Fruit fly (Drosophila melanogaster) whole organism, pupa: ENCODE results near the gene EMC5.
A peak's percentile ranks its signal among the peaks of the same experiment; 100 is the strongest.

Source experiments
- CG10348 ChIP-seq: fragments of 200-800 bp; sonication (Bioruptor generic); IDR thresholded peaks from 2 replicates; pipeline ENCODE4 v1.3.6; 2022; ENCODE audit warnings: missing biosample characterization, missing genetic modification characterization
- CG12605 ChIP-seq: fragments of 200-800 bp; sonication (Bioruptor generic); IDR thresholded peaks from 2 replicates; pipeline ENCODE4 v1.3.6; 2022; ENCODE audit warnings: missing biosample characterization, missing genetic modification characterization
- CG13204 ChIP-seq: fragments of 200-800 bp; sonication (Bioruptor generic); optimal IDR thresholded peaks from 2 replicates; lab custom pipeline; 2018; ENCODE audit warnings: missing biosample characterization, mild to moderate bottlenecking, missing genetic modification characterization, moderate library complexity
- CG14655 ChIP-seq: fragments of 200-800 bp; sonication (Bioruptor generic); optimal IDR thresholded peaks from 3 replicates; lab custom pipeline; 2017; ENCODE audit warnings: mild to moderate bottlenecking, missing biosample characterization, missing genetic modification reagents, missing genetic modification characterization
- CG15710 ChIP-seq: fragments of 200-800 bp; sonication (Bioruptor generic); optimal IDR thresholded peaks from 2 replicates; lab custom pipeline; 2018; ENCODE audit warnings: missing biosample characterization, mild to moderate bottlenecking, missing genetic modification characterization, moderate library complexity
- CG17806 ChIP-seq: fragments of 200-800 bp; sonication (Bioruptor generic); optimal IDR thresholded peaks from 2 replicates; lab custom pipeline; 2018; ENCODE audit warnings: missing biosample characterization, mild to moderate bottlenecking, missing genetic modification characterization, moderate library complexity
- CG32121 ChIP-seq: fragments of 200-800 bp; sonication (Bioruptor generic); IDR thresholded peaks from 2 replicates; pipeline ENCODE4 v1.3.6; 2022; ENCODE audit warnings: missing biosample characterization, missing genetic modification characterization
- CG34367 ChIP-seq: fragments of 200-800 bp; sonication (Bioruptor generic); optimal IDR thresholded peaks from 2 replicates; lab custom pipeline; 2018; ENCODE audit warnings: missing biosample characterization, mild to moderate bottlenecking, missing genetic modification characterization
- CG4496 ChIP-seq: fragments of 200-800 bp; sonication (Bioruptor generic); IDR thresholded peaks from 3 replicates; pipeline ENCODE4 v1.3.6; 2022; ENCODE audit warnings: missing biosample characterization, missing genetic modification characterization
- CG8159 ChIP-seq: fragments of 200-800 bp; sonication (Bioruptor generic); optimal IDR thresholded peaks from 3 replicates; lab custom pipeline; 2018; ENCODE audit warnings: missing biosample characterization, mild to moderate bottlenecking, missing genetic modification characterization, moderate library complexity
- CG8301 ChIP-seq: fragments of 200-800 bp; sonication (Bioruptor generic); optimal IDR thresholded peaks from 2 replicates; lab custom pipeline; 2018; ENCODE audit warnings: missing biosample characterization, mild to moderate bottlenecking, missing genetic modification characterization
- CG9948 ChIP-seq: fragments of 200-800 bp; sonication (Bioruptor generic); optimal IDR thresholded peaks from 2 replicates; lab custom pipeline; 2018; ENCODE audit warnings: missing biosample characterization, mild to moderate bottlenecking, missing genetic modification characterization, moderate library complexity
- D1 ChIP-seq: fragments of 200-800 bp; sonication (Bioruptor generic); optimal IDR thresholded peaks from 2 replicates; lab custom pipeline; 2018; ENCODE audit warnings: missing biosample characterization, mild to moderate bottlenecking, missing genetic modification characterization, moderate library complexity
- EcR ChIP-seq: fragments of 200-800 bp; sonication (Bioruptor generic); optimal IDR thresholded peaks from 3 replicates; lab custom pipeline; 2019; ENCODE audit warnings: missing biosample characterization, missing genetic modification characterization, mild to moderate bottlenecking, moderate library complexity, missing genetic modification reagents
- Ets98B ChIP-seq: fragments of 200-800 bp; sonication (Bioruptor generic); IDR thresholded peaks from 2 replicates; pipeline ENCODE4 v1.3.6; 2022; ENCODE audit warnings: missing biosample characterization, missing genetic modification characterization
- Pif1A ChIP-seq: fragments of 200-800 bp; sonication (Bioruptor generic); optimal IDR thresholded peaks from 3 replicates; lab custom pipeline; 2016; ENCODE audit warnings: missing biosample characterization, missing genetic modification characterization
- Pif1B ChIP-seq: fragments of 200-800 bp; sonication (Bioruptor generic); optimal IDR thresholded peaks from 3 replicates; lab custom pipeline; 2016; ENCODE audit warnings: missing biosample characterization, missing genetic modification characterization
- Snoo ChIP-seq: fragments of 200-800 bp; sonication (Bioruptor generic); optimal IDR thresholded peaks from 3 replicates; lab custom pipeline; 2017; ENCODE audit warnings: missing biosample characterization, mild to moderate bottlenecking, missing genetic modification characterization, inconsistent platforms
- fd96Ca ChIP-seq: fragments of 200-800 bp; sonication (Bioruptor generic); IDR thresholded peaks from 3 replicates; pipeline ENCODE4 v1.3.6; 2022; ENCODE audit warnings: missing biosample characterization, missing genetic modification characterization
- gl ChIP-seq: fragments of 200-800 bp; sonication (Bioruptor generic); optimal IDR thresholded peaks from 2 replicates; lab custom pipeline; 2018; ENCODE audit warnings: missing biosample characterization, mild to moderate bottlenecking, missing genetic modification characterization
- rn ChIP-seq: fragments of 200-800 bp; sonication (Bioruptor generic); IDR thresholded peaks from 2 replicates; pipeline ENCODE4 v1.3.6; 2022; ENCODE audit warnings: missing biosample characterization, missing genetic modification characterization

The EMC5 gene

dm6 chr2L:19034213-19034929 lies 46.9 kb downstream of the EMC5 start, which contains the start of the genes mib2 and CG31800:
TSS of gene mib2 (plus strand) at chr2L:19034444.
TSS of gene CG31800 (minus strand) at chr2L:19034576.
- no peak for TF ChIP-seq Pif1B (GFP tag; lab: Kevin White, UChicago)
- no peak for TF ChIP-seq CG15710 (tag; lab: Kevin White, UChicago)
- TF ChIP-seq rn (GFP tag; lab: Robert Waterston, UW), result no peak
- TF ChIP-seq Ets98B (GFP tag; lab: Robert Waterston, UW), result no peak
- no peak for TF ChIP-seq CG8159
- TF ChIP-seq fd96Ca, result no peak
- no peak for TF ChIP-seq CG8301 (tag; lab: Kevin White, UChicago)
- TF ChIP-seq CG4496 (GFP tag; lab: Robert Waterston, UW), result no peak
- TF ChIP-seq CG9948 (tag; lab: Kevin White, UChicago), result no peak
- TF ChIP-seq D1 (tag; lab: Kevin White, UChicago), result no peak
- TF ChIP-seq CG34367 (tag; lab: Kevin White, UChicago), result no peak
- TF ChIP-seq Pif1A, result no peak
- TF ChIP-seq Snoo (tag; lab: Kevin White, UChicago), result no peak
- TF ChIP-seq CG13204 (GFP tag; lab: Kevin White, UChicago), result no peak
- no peak for TF ChIP-seq CG17806

- peak; percentile 15 for TF ChIP-seq Pif1B (GFP tag; lab: Kevin White, UChicago)
- TF ChIP-seq CG9948 (tag; lab: Kevin White, UChicago), result no peak
- TF ChIP-seq Ets98B (GFP tag; lab: Robert Waterston, UW), result no peak
Observed at dm6 chr2L:19035013-19035412, 47.5 kb downstream of the EMC5 start.

dm6 chr2L:19036105-19036714 lies 48.7 kb downstream of the EMC5 start:
- TF ChIP-seq CG4496 (GFP tag; lab: Robert Waterston, UW) (peak; percentile 47; the same call in 2 of the 3 replicates), EcR (GFP tag; lab: Kevin White, UChicago) (no peak), gl (tag; lab: Kevin White, UChicago) (no peak), Snoo (tag; lab: Kevin White, UChicago) (no peak), CG17806 (no peak), D1 (tag; lab: Kevin White, UChicago) (no peak), CG13204 (GFP tag; lab: Kevin White, UChicago) (peak; percentile 86), Ets98B (GFP tag; lab: Robert Waterston, UW) (peak; percentile 20; the same call in 1 of the 2 replicates), CG8301 (tag; lab: Kevin White, UChicago) (peak; percentile 27), CG15710 (tag; lab: Kevin White, UChicago) (no peak), CG9948 (tag; lab: Kevin White, UChicago) (peak; percentile 18), rn (GFP tag; lab: Robert Waterston, UW) (no peak), CG12605 (GFP tag; lab: Robert Waterston, UW) (no peak), Pif1A (no peak), CG34367 (tag; lab: Kevin White, UChicago) (no peak), CG14655 (GFP tag; lab: Kevin White, UChicago) (no peak), CG32121 (GFP tag; lab: Robert Waterston, UW) (peak; percentile 47; the same call in 1 of the 2 replicates), fd96Ca (no peak), CG10348 (GFP tag; lab: Robert Waterston, UW) (no peak)

DNA sequence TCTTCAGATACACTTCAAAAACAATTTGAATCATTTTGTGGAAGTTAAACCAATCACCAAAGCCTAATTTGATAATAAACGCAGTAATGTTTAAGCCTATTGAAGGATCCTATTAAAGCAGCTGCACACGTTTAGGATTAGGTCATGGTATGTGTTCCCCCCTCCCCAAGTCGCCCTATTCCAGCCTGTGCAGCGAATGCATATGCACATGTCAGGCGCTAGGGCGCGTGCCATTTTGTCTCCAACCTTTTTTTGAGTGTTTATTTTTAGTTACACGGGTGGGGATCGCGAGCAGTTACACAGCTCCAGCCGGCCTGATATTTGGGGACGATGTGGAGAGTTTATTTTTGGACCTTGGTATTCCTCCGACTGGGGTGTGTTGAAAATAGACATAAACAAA lies 49.5 kb downstream of the EMC5 start:
- TF ChIP-seq CG32121 (GFP tag; lab: Robert Waterston, UW) (peak; percentile 27; the same call in 1 of the 2 replicates), D1 (tag; lab: Kevin White, UChicago) (no peak)

- TF ChIP-seq gl (tag; lab: Kevin White, UChicago) (no peak), CG4496 (GFP tag; lab: Robert Waterston, UW) (peak; percentile 26; the same call in 1 of the 3 replicates), CG17806 (no peak)
Observed at dm6 chr2L:19037455-19037854, 49.9 kb downstream of the EMC5 start.
